Worm (Caenorhabditis elegans) whole organism, young adult: Measurements from ENCODE around the gene pap-2.
A peak's percentile ranks its signal among the peaks of the same experiment; 100 is the strongest.

Source experiments
- B0336.3 ChIP-seq: fragments of 200-800 bp; sonication (Bioruptor generic); IDR thresholded peaks from 2 replicates; pipeline ENCODE4 v1.3.6; 2022; ENCODE audit warnings: missing genetic modification characterization, missing compliant biosample characterization
- athp-1 ChIP-seq: sonication (generic microtip); optimal IDR thresholded peaks from 2 replicates; lab custom pipeline; 2017; ENCODE audit warnings: mild to moderate bottlenecking, missing genetic modification characterization, missing compliant biosample characterization
- cebp-1 ChIP-seq, 2 experiments: fragments of 200-800 bp in 1 of 2; sonication (Bioruptor generic) in 1 of 2; sonication (generic microtip) in 1 of 2; IDR thresholded peaks in 1 of 2; optimal IDR thresholded peaks in 1 of 2; 2 replicates each; pipeline versions ENCODE4 v1.3.6 to Lab custom; 2017 to 2022; ENCODE audit warnings: missing compliant biosample characterization in 2 of 2, missing genetic modification characterization in 2 of 2, mild to moderate bottlenecking in 1 of 2, missing genetic modification reagents in 1 of 2, moderate library complexity in 1 of 2
- lin-40 ChIP-seq: sonication (generic microtip); optimal IDR thresholded peaks from 2 replicates; lab custom pipeline; 2016; ENCODE audit warnings: missing genetic modification characterization, mild to moderate bottlenecking, missing compliant biosample characterization, missing genotype, missing genetic modification reagents
- tbp1 ChIP-seq: fragments of 200-800 bp; sonication (Bioruptor generic); optimal IDR thresholded peaks from 2 replicates; lab custom pipeline; 2018; ENCODE audit warnings: mild to moderate bottlenecking, missing genetic modification characterization, missing compliant biosample characterization

DNA sequence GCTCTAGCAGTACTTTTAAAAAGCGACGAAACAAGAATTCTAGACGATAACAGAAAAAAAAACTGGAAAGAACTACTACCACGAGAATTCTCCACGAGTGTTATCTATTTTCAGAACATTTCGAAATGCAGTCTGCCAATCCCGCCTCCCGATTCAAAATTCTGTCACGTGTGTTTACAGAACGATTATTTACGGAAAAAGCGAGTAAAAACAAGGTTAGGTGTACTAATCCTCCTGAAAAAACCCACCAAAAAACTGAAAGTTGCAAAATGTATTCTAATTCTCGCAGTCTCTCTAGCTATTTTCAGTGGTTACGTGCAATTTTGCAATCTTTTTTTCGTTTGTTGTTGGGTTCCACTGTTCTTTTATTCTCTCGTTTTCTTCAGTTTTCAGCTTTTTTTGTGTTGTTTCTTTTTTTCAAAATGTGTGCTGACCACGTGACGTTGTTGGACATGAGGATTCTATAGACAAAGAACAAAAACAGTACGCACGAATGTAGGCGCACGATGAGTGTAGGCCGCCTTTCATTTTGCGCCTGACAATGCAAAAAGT is 2.6 kb downstream of the pap-2 start:
- TF ChIP-seq tbp1 (GFP tag; lab: Kevin White, UChicago) = no peak
- no peak for TF ChIP-seq B0336.3 (GFP tag; lab: Robert Waterston, UW)
- peak; percentile 59; the same call in 1 of the 2 replicates for TF ChIP-seq cebp-1 (GFP tag; IDR thresholded peaks at IDR 0.05; lab: Robert Waterston, UW)
- TF ChIP-seq cebp-1 (tag; optimal IDR thresholded peaks at IDR 0.05; lab: Kevin White, UChicago) = peak; percentile 82
- TF ChIP-seq lin-40 (tag; lab: Kevin White, UChicago) = no peak
- no peak for TF ChIP-seq athp-1 (tag; lab: Kevin White, UChicago)
